Fruit fly (Drosophila melanogaster): ENCODE data around the gene CG31496.

CG31496 gene

DNA sequence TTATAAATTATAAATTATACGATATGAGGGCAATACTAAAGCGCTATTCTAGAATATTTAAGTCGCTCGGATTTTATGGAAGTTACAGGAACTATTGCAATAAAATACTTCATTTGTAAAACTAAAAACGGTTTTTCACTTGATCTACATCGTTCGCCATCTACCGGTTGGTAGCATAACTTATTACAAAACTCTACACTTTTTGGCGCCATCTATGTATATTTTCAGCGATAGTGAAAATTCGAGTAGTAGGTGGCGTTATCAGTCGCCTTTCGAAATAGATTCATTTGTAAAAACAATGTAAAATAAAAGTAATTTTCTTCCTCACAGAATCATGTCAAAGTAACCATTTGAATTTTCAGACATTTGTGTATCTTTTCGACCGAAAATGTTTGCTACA, 1.6 kb downstream of the CG31496 start, which contains the start of gene nxf4 (continued):
- TF ChIP-seq toy (GFP tag; IDR thresholded peaks at IDR 0.05) (no peak), Atf3 (GFP tag; optimal IDR thresholded peaks at IDR 0.05) (peak; percentile 73), CG6689 (GFP tag; IDR thresholded peaks at IDR 0.05) (peak; percentile 66; the same call in 1 of the 2 replicates), bcd (GFP tag; optimal IDR thresholded peaks at IDR 0.05) (peak; percentile 83), bbx (GFP tag; IDR thresholded peaks at IDR 0.05; ENCODE audit: partially characterized antibody) (no peak), wor (GFP tag; IDR thresholded peaks at IDR 0.05) (no peak; the same call in 1 of the 2 replicates), sisA (GFP tag; IDR thresholded peaks at IDR 0.05) (peak; percentile 83), chn (GFP tag; optimal IDR thresholded peaks at IDR 0.05) (peak; percentile 82), Chrac-16 (GFP tag; optimal IDR thresholded peaks at IDR 0.05) (peak; percentile 82), tin (GFP tag; optimal IDR thresholded peaks at IDR 0.05) (peak; percentile 76), sens-2 (GFP tag; IDR thresholded peaks at IDR 0.05) (peak; percentile 51; the same call in 1 of the 2 replicates), Max (GFP tag; optimal IDR thresholded peaks at IDR 0.05) (peak; percentile 0), CG15479 (GFP tag; optimal IDR thresholded peaks at IDR 0.05) (no peak), nau (GFP tag; optimal IDR thresholded peaks at IDR 0.05) (peak; percentile 23), Eip74EF (GFP tag; optimal IDR thresholded peaks at IDR 0.05) (no peak), Fer1 (GFP tag; optimal IDR thresholded peaks at IDR 0.05) (no peak), cwo (GFP tag; optimal IDR thresholded peaks at IDR 0.05) (no peak), Meics (GFP tag; optimal IDR thresholded peaks at IDR 0.05) (peak; percentile 75), Opbp (GFP tag; IDR thresholded peaks at IDR 0.05; ENCODE audit: partially characterized antibody) (peak; percentile 69; the same call in 1 of the 3 replicates), CG9727 (GFP tag; optimal IDR thresholded peaks at IDR 0.05) (peak; percentile 52), Nf-YB (GFP tag; optimal IDR thresholded peaks at IDR 0.05) (peak; percentile 17), CG6765 (GFP tag; optimal IDR thresholded peaks at IDR 0.05) (no peak), ro (GFP tag; IDR thresholded peaks at IDR 0.05) (no peak), btn (GFP tag; optimal IDR thresholded peaks at IDR 0.05) (peak; percentile 59), gro (GFP tag; optimal IDR thresholded peaks at IDR 0.05) (peak; percentile 73), sc (optimal IDR thresholded peaks at IDR 0.05) (no peak), sc (GFP tag; optimal IDR thresholded peaks at IDR 0.05) (peak; percentile 40), ttk (GFP tag; IDR thresholded peaks at IDR 0.05) (peak; percentile 59; the same call in 1 of the 2 replicates), lab (GFP tag; optimal IDR thresholded peaks at IDR 0.05) (peak; percentile 48), CG7372 (GFP tag; IDR thresholded peaks at IDR 0.05) (peak; percentile 65), CG18619 (GFP tag; optimal IDR thresholded peaks at IDR 0.05) (peak; percentile 56), Bdp1 (GFP tag; optimal IDR thresholded peaks at IDR 0.05) (peak; percentile 67), CG12299 (tag; optimal IDR thresholded peaks at IDR 0.05) (no peak), CG16863 (GFP tag; optimal IDR thresholded peaks at IDR 0.05) (peak; percentile 61), Ets97D (GFP tag; optimal IDR thresholded peaks at IDR 0.05) (peak; percentile 17), Ptx1 (GFP tag; IDR thresholded peaks at IDR 0.05) (peak; percentile 76), CG10979 (tag; optimal IDR thresholded peaks at IDR 0.05) (no peak), Hmr (GFP tag; optimal IDR thresholded peaks at IDR 0.05) (peak; percentile 79), CG15514 (GFP tag; optimal IDR thresholded peaks at IDR 0.05) (peak; percentile 31), CG13894 (tag; optimal IDR thresholded peaks at IDR 0.05) (peak; percentile 34), CG33557 (GFP tag; optimal IDR thresholded peaks at IDR 0.05) (peak; percentile 43), HmgD (GFP tag; optimal IDR thresholded peaks at IDR 0.05) (peak; percentile 74), CG31441 (GFP tag; IDR thresholded peaks at IDR 0.05) (peak; percentile 47; the same call in 1 of the 2 replicates), ara (GFP tag; IDR thresholded peaks at IDR 0.05) (peak; percentile 53; the same call in 1 of the 2 replicates), CG2116 (GFP tag; optimal IDR thresholded peaks at IDR 0.05) (peak; percentile 34), HHEX (GFP tag; optimal IDR thresholded peaks at IDR 0.05) (peak; percentile 44), ERR (GFP tag; optimal IDR thresholded peaks at IDR 0.05) (peak; percentile 37), CG4424 (GFP tag; optimal IDR thresholded peaks at IDR 0.05) (peak; percentile 83), gsb (GFP tag; IDR thresholded peaks at IDR 0.05) (peak; percentile 13; the same call in 1 of the 2 replicates), CG3726 (GFP tag; IDR thresholded peaks at IDR 0.05) (peak; percentile 57; the same call in 1 of the 3 replicates)
